Worm (Caenorhabditis elegans): Measurements from ENCODE around the gene rpl-9.
A peak's percentile ranks its signal among the peaks of the same experiment; 100 is the strongest.

The rpl-9 gene

DNA sequence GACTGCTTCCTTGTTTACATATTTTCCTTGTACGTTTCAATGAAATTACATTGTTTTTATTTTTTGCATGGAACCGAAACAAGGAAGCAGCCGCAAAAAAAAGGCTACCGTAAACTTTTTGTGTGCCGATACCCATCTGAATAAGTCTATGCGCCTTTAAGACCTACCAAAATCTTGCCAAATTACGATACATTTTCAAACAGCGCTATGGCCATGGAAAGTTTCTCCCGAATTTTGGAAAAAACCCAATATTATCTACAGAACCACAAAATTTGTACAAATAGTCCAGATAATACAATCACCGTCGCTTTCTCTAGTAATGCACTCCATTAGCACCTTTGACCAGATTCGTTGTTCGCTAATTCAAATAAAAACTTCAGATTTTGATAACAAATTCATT, 905 bp downstream of the rpl-9 start (continued):
- TF ChIP-seq aptf-2 (GFP tag; conservative IDR thresholded peaks at IDR 0.05) (no peak), ztf-6 (GFP tag; IDR thresholded peaks at IDR 0.05) (no peak), ekl-4 (GFP tag; IDR thresholded peaks at IDR 0.05) (peak; percentile 53; the same call in 1 of the 2 replicates), snpc-1.1 (tag; optimal IDR thresholded peaks at IDR 0.05; ENCODE audit: insufficient read depth) (no peak), egl-44 (GFP tag; IDR thresholded peaks at IDR 0.05) (no peak), him-1 (tag; optimal IDR thresholded peaks at IDR 0.05) (peak; percentile 51), nhr-90 (tag; optimal IDR thresholded peaks at IDR 0.05) (no peak), attf-3 (GFP tag; conservative IDR thresholded peaks at IDR 0.05) (no peak), tbx-9 (tag; optimal IDR thresholded peaks at IDR 0.05; ENCODE audit: borderline replicate concordance) (no peak), F37B4.10 (GFP tag; IDR thresholded peaks at IDR 0.05) (no peak), mxl-1 (tag; optimal IDR thresholded peaks at IDR 0.05) (no peak), K11D2.4 (GFP tag; IDR thresholded peaks at IDR 0.05) (no peak), F22D6.2 (tag; optimal IDR thresholded peaks at IDR 0.05) (no peak), F49E8.2 (tag; optimal IDR thresholded peaks at IDR 0.05; ENCODE audit: insufficient read depth) (peak; percentile 50), nhr-80 (tag; optimal IDR thresholded peaks at IDR 0.05) (no peak), nhr-179 (tag; optimal IDR thresholded peaks at IDR 0.05) (no peak), B0019.2 (GFP tag; conservative IDR thresholded peaks at IDR 0.05) (no peak), dpl-1 (GFP tag; optimal IDR thresholded peaks at IDR 0.05) (no peak), fkh-3 (tag; optimal IDR thresholded peaks at IDR 0.05) (no peak), C17E4.6 (GFP tag; IDR thresholded peaks at IDR 0.05) (0 out of 2 replicates have a peak, but pooled peaks have one; percentile 33), ceh-79 (tag; optimal IDR thresholded peaks at IDR 0.05) (no peak), F33H1.4 (GFP tag; IDR thresholded peaks at IDR 0.05) (no peak), hmg-20 (GFP tag; IDR thresholded peaks at IDR 0.05) (no peak), egl-18 (GFP tag; IDR thresholded peaks at IDR 0.05) (no peak), rpc-1 (optimal IDR thresholded peaks at IDR 0.05) (no peak), rpc-1 (tag; optimal IDR thresholded peaks at IDR 0.05) (no peak), ztf-28 (GFP tag; IDR thresholded peaks at IDR 0.05) (no peak), F57C9.4 (tag; optimal IDR thresholded peaks at IDR 0.05) (no peak), cebp-1 (GFP tag; IDR thresholded peaks at IDR 0.05) (no peak), cebp-1 (tag; optimal IDR thresholded peaks at IDR 0.05) (no peak), hrde-1 (tag; optimal IDR thresholded peaks at IDR 0.05; ENCODE audit: borderline replicate concordance) (peak; percentile 76), chd-7 (tag; optimal IDR thresholded peaks at IDR 0.05) (no peak), hlh-12 (tag; optimal IDR thresholded peaks at IDR 0.05) (no peak), dpff-1 (tag; optimal IDR thresholded peaks at IDR 0.05) (no peak), rcor-1 (GFP tag; IDR thresholded peaks at IDR 0.05) (peak; percentile 38), Y95B8A.8 (GFP tag; IDR thresholded peaks at IDR 0.05) (no peak), ztf-22 (GFP tag; optimal IDR thresholded peaks at IDR 0.05) (no peak), F39B2.1 (GFP tag; IDR thresholded peaks at IDR 0.05) (no peak), repo-1 (tag; optimal IDR thresholded peaks at IDR 0.05) (no peak), Y53F4B.3 (GFP tag; IDR thresholded peaks at IDR 0.05) (no peak), attf-6 (GFP tag; IDR thresholded peaks at IDR 0.05) (no peak), ceh-58 (GFP tag; IDR thresholded peaks at IDR 0.05) (no peak), bed-2 (GFP tag; IDR thresholded peaks at IDR 0.05) (no peak), Y67H2A.10 (GFP tag; conservative IDR thresholded peaks at IDR 0.05) (no peak), xnd-1 (tag; optimal IDR thresholded peaks at IDR 0.05) (no peak), sptf-2 (GFP tag; optimal IDR thresholded peaks at IDR 0.05) (no peak), snpc-3.4 (tag; optimal IDR thresholded peaks at IDR 0.05) (peak; percentile 13), ztf-18 (tag; optimal IDR thresholded peaks at IDR 0.05) (peak; percentile 15), nhr-27 (tag; optimal IDR thresholded peaks at IDR 0.05) (no peak), B0261.1 (tag; optimal IDR thresholded peaks at IDR 0.05) (no peak), ztf-25 (GFP tag; IDR thresholded peaks at IDR 0.05) (no peak)

Measured in whole organism, young adult.